Worm (Caenorhabditis elegans) whole organism, L4 larva: ENCODE data around the gene F47B10.6.

ENCODE experiments used
- F10B5.3 ChIP-seq: sonication (generic microtip); optimal IDR thresholded peaks from 2 replicates; lab custom pipeline; 2016; ENCODE audit warnings: mild to moderate bottlenecking, missing genetic modification characterization, missing compliant biosample characterization
- F26F4.8 ChIP-seq: fragments of 200-800 bp; sonication (Bioruptor generic); conservative IDR thresholded peaks from 2 replicates; pipeline ENCODE4 v1.3.6; 2022; ENCODE audit warnings: missing genetic modification characterization, missing compliant biosample characterization
- T20F7.1 ChIP-seq: fragments of 200-800 bp; sonication (Bioruptor generic); optimal IDR thresholded peaks from 2 replicates; lab custom pipeline; 2018; ENCODE audit warnings: mild to moderate bottlenecking, missing genetic modification characterization, missing compliant biosample characterization
- ZK337.2 ChIP-seq: fragments of 200-800 bp; sonication (Bioruptor generic); IDR thresholded peaks from 2 replicates; pipeline ENCODE4 v1.3.6; 2022; ENCODE audit warnings: missing genetic modification reagents, missing genetic modification characterization, missing compliant biosample characterization
- aha-1 ChIP-seq: fragments of 150-350 bp; peaks from one replicate; lab custom pipeline; 2014; ENCODE audit warnings: missing biosample characterization, missing genetic modification characterization
- aly-2 ChIP-seq: sonication (generic microtip); optimal IDR thresholded peaks from 2 replicates; lab custom pipeline; 2018; ENCODE audit warnings: missing biosample characterization, missing genetic modification characterization
- arid-1 ChIP-seq: fragments of 200-800 bp; sonication (Bioruptor generic); conservative IDR thresholded peaks from 2 replicates; pipeline ENCODE4 v1.3.6; 2022; ENCODE audit warnings: missing genetic modification reagents, missing genetic modification characterization, missing compliant biosample characterization
- ces-1 ChIP-seq: fragments of 150-350 bp; sonication (generic microtip); optimal IDR thresholded peaks from 4 replicates; lab custom pipeline; 2014; ENCODE audit warnings: missing biosample characterization, missing genetic modification reagents, missing genetic modification characterization
- ctbp-1 ChIP-seq: fragments of 200-800 bp; sonication (Bioruptor generic); IDR thresholded peaks from 2 replicates; pipeline ENCODE4 v1.3.6; 2022; ENCODE audit warnings: missing genetic modification reagents, missing genetic modification characterization, missing compliant biosample characterization
- dmd-6 ChIP-seq: fragments of 200-800 bp; sonication (Bioruptor generic); IDR thresholded peaks from 2 replicates; pipeline ENCODE4 v1.3.6; 2022; ENCODE audit warnings: missing genetic modification reagents, missing genetic modification characterization, missing compliant biosample characterization
- duxl-1 ChIP-seq: sonication (generic microtip); optimal IDR thresholded peaks from 2 replicates; lab custom pipeline; 2016; ENCODE audit warnings: mild to moderate bottlenecking, missing genetic modification characterization, moderate library complexity, missing compliant biosample characterization; ENCODE audit not compliant: poor library complexity
- dve-1 ChIP-seq: sonication (generic microtip); optimal IDR thresholded peaks from 2 replicates; lab custom pipeline; 2017; ENCODE audit warnings: antibody characterized with exemption, mild to moderate bottlenecking, missing genetic modification characterization, missing compliant biosample characterization; ENCODE audit not compliant: insufficient read depth
- fkh-10 ChIP-seq: fragments of 150-350 bp; optimal IDR thresholded peaks from 2 replicates; lab custom pipeline; 2014; ENCODE audit warnings: missing biosample characterization, missing genetic modification reagents, missing genetic modification characterization
- hif-1 ChIP-seq, 2 experiments: sonication (generic microtip); optimal IDR thresholded peaks; 2 replicates each; lab custom pipeline; 2016 to 2017; ENCODE audit warnings: missing compliant biosample characterization in 2 of 2, missing genetic modification characterization in 2 of 2, missing genetic modification reagents in 2 of 2, missing genotype in 2 of 2, mild to moderate bottlenecking in 1 of 2
- hlh-30 ChIP-seq: sonication (generic microtip); optimal IDR thresholded peaks from 2 replicates; lab custom pipeline; 2017; ENCODE audit warnings: antibody characterized with exemption, mild to moderate bottlenecking, missing genetic modification characterization, missing compliant biosample characterization; ENCODE audit not compliant: insufficient read depth
- lim-7 ChIP-seq: fragments of 200-800 bp; sonication (Bioruptor generic); IDR thresholded peaks from 2 replicates; pipeline ENCODE4 v1.3.6; 2022; ENCODE audit warnings: missing genetic modification characterization, missing compliant biosample characterization
- lin-39 ChIP-seq: fragments of 150-350 bp; optimal IDR thresholded peaks from 2 replicates; lab custom pipeline; 2014; ENCODE audit warnings: missing biosample characterization, missing genetic modification reagents, missing genetic modification characterization
- lir-3 ChIP-seq: sonication (generic microtip); optimal IDR thresholded peaks from 2 replicates; lab custom pipeline; 2016; ENCODE audit warnings: mild to moderate bottlenecking, missing genetic modification characterization, missing compliant biosample characterization
- lsy-2 ChIP-seq, 2 experiments: fragments of 150-350 bp in 1 of 2; sonication (generic microtip) in 1 of 2; optimal IDR thresholded peaks; 2 replicates each; lab custom pipeline; 2014 to 2017; ENCODE audit warnings: missing biosample characterization in 2 of 2, missing genetic modification characterization in 2 of 2
- madf-9 ChIP-seq: fragments of 200-800 bp; sonication (Bioruptor generic); conservative IDR thresholded peaks from 2 replicates; pipeline ENCODE4 v1.3.6; 2022; ENCODE audit warnings: missing genetic modification reagents, missing genetic modification characterization, missing compliant biosample characterization
- mdl-1 ChIP-seq, 2 experiments: fragments of 150-350 bp in 1 of 2; sonication (generic microtip) in 1 of 2; optimal IDR thresholded peaks; 2 replicates each; lab custom pipeline; 2014 to 2017; ENCODE audit warnings: missing biosample characterization in 2 of 2, missing genetic modification characterization in 2 of 2
- nhr-10 ChIP-seq: fragments of 150-350 bp; optimal IDR thresholded peaks from 2 replicates; lab custom pipeline; 2014; ENCODE audit warnings: missing biosample characterization, missing genetic modification characterization
- nhr-11 ChIP-seq: fragments of 150-350 bp; optimal IDR thresholded peaks from 2 replicates; lab custom pipeline; 2014; ENCODE audit warnings: missing biosample characterization, missing genetic modification characterization
- nhr-111 ChIP-seq: fragments of 200-800 bp; sonication (Bioruptor generic); optimal IDR thresholded peaks from 2 replicates; lab custom pipeline; 2018; ENCODE audit warnings: mild to moderate bottlenecking, missing genetic modification characterization, missing compliant biosample characterization
- nhr-28 ChIP-seq: fragments of 150-350 bp; optimal IDR thresholded peaks from 2 replicates; lab custom pipeline; 2014; ENCODE audit warnings: missing biosample characterization, missing genetic modification characterization
- nhr-41 ChIP-seq: fragments of 200-800 bp; sonication (Bioruptor generic); IDR thresholded peaks from 2 replicates; pipeline ENCODE4 v1.3.6; 2022; ENCODE audit warnings: missing genetic modification reagents, missing genetic modification characterization, missing compliant biosample characterization
- nhr-77 ChIP-seq: fragments of 150-350 bp; optimal IDR thresholded peaks from 2 replicates; lab custom pipeline; 2014; ENCODE audit warnings: missing biosample characterization, missing genetic modification characterization
- rbr-2 ChIP-seq: sonication (generic microtip); optimal IDR thresholded peaks from 2 replicates; lab custom pipeline; 2016; ENCODE audit warnings: missing genotype, missing genetic modification characterization, missing compliant biosample characterization
- sdz-12 ChIP-seq: fragments of 200-800 bp; sonication (Bioruptor generic); optimal IDR thresholded peaks from 2 replicates; lab custom pipeline; 2018; ENCODE audit warnings: mild to moderate bottlenecking, missing genetic modification characterization, missing compliant biosample characterization
- set-16 ChIP-seq: fragments of 200-800 bp; sonication (Bioruptor generic); IDR thresholded peaks from 2 replicates; pipeline ENCODE4 v1.3.6; 2022; ENCODE audit warnings: missing genetic modification reagents, missing genetic modification characterization, missing compliant biosample characterization
- tag-97 ChIP-seq: fragments of 200-800 bp; sonication (Bioruptor generic); IDR thresholded peaks from 2 replicates; pipeline ENCODE4 v1.3.6; 2022; ENCODE audit warnings: missing genetic modification characterization, missing compliant biosample characterization
- unc-62 ChIP-seq, 3 experiments: fragments of 150-350 bp in 1 of 3; sonication (generic microtip); optimal IDR thresholded peaks in 2 of 3; peaks in 1 of 3; 1 replicate in 1 of 3; 2 replicates in 2 of 3; lab custom pipeline; 2014 to 2017; ENCODE audit warnings: missing biosample characterization in 3 of 3, missing genetic modification characterization in 3 of 3, missing genetic modification reagents in 3 of 3, missing genotype in 1 of 3
- vab-7 ChIP-seq: fragments of 200-800 bp; sonication (Bioruptor generic); IDR thresholded peaks from 2 replicates; pipeline ENCODE4 v1.3.6; 2022; ENCODE audit warnings: missing genetic modification reagents, missing genetic modification characterization, missing compliant biosample characterization
- zip-2 ChIP-seq: fragments of 150-350 bp; optimal IDR thresholded peaks from 2 replicates; lab custom pipeline; 2014; ENCODE audit warnings: missing biosample characterization, missing genetic modification characterization
- ztf-11 ChIP-seq: fragments of 150-350 bp; optimal IDR thresholded peaks from 2 replicates; lab custom pipeline; 2014; ENCODE audit warnings: missing biosample characterization, missing genetic modification characterization

The F47B10.6 gene

ce11 chrX:10888201-10888600 lies at the start of gene F47B10.6:
Gene F47B10.6 (plus strand): TSS chrX:10888501.
- no peak for TF ChIP-seq nhr-41 (GFP tag; lab: Robert Waterston, UW)
- no peak for TF ChIP-seq rbr-2 (tag; lab: Kevin White, UChicago)
- no peak for TF ChIP-seq aly-2 (tag; lab: Kevin White, UChicago)
- no peak for TF ChIP-seq vab-7 (GFP tag; lab: Robert Waterston, UW)
- no peak for TF ChIP-seq zip-2
- no peak for TF ChIP-seq unc-62 (GFP tag; optimal IDR thresholded peaks at IDR 0.05 in 1 of 2; lab: Kevin White, UChicago)
- TF ChIP-seq unc-62 (tag; optimal IDR thresholded peaks at IDR 0.05; lab: Kevin White, UChicago): no peak
- TF ChIP-seq nhr-11: no peak

- TF ChIP-seq fkh-10 (GFP tag; lab: Kevin White, UChicago): no peak
- TF ChIP-seq duxl-1 (tag; lab: Kevin White, UChicago): no peak
- no peak for TF ChIP-seq vab-7 (GFP tag; lab: Robert Waterston, UW)
- TF ChIP-seq dve-1: no peak
- TF ChIP-seq lsy-2 (tag; optimal IDR thresholded peaks at IDR 0.05; lab: Kevin White, UChicago): no peak
Measured at ce11 chrX:10838550-10838949, 49.8 kb upstream of the F47B10.6 start, which contains the start of gene plc-1. Gene plc-1 (minus strand): TSS chrX:10838650.

- TF ChIP-seq mdl-1 (tag; optimal IDR thresholded peaks at IDR 0.05; lab: Kevin White, UChicago) (no peak), F26F4.8 (GFP tag; lab: Robert Waterston, UW) (no peak), madf-9 (no peak), nhr-111 (GFP tag; lab: Kevin White, UChicago) (no peak), ces-1 (GFP tag; lab: Kevin White, UChicago) (no peak), dmd-6 (no peak), nhr-10 (tag; lab: Kevin White, UChicago) (no peak), nhr-77 (tag; lab: Kevin White, UChicago) (no peak), arid-1 (GFP tag; lab: Robert Waterston, UW) (no peak), ztf-11 (no peak), lim-7 (no peak), lin-39 (tag; lab: Kevin White, UChicago) (no peak), lir-3 (tag; lab: Kevin White, UChicago) (no peak), F10B5.3 (no peak), aha-1 (tag; lab: Kevin White, UChicago) (no peak), ZK337.2 (no peak), nhr-28 (tag; lab: Kevin White, UChicago) (no peak), T20F7.1 (GFP tag; lab: Kevin White, UChicago) (no peak)
Measured at ce11 chrX:10844137-10844536, 44.2 kb upstream of the F47B10.6 start.

ce11 chrX:10844602-10845354 lies 43.5 kb upstream of the F47B10.6 start, which contains the start of gene C05A9.2:
Gene C05A9.2 (minus strand): TSS chrX:10844674.
- TF ChIP-seq tag-97 (GFP tag; lab: Robert Waterston, UW) (0 out of 2 replicates have a peak, but pooled peaks have one; percentile 71), hlh-30 (no peak), unc-62 (GFP tag; optimal IDR thresholded peaks at IDR 0.05 in 1 of 2; lab: Kevin White, UChicago) (peak in 1 of 2 experiments; percentile 96), unc-62 (tag; optimal IDR thresholded peaks at IDR 0.05; lab: Kevin White, UChicago) (no peak), sdz-12 (no peak), ctbp-1 (GFP tag; lab: Robert Waterston, UW) (no peak), hif-1 (tag; optimal IDR thresholded peaks at IDR 0.05; lab: Kevin White, UChicago) (no peak), ZK337.2 (no peak), set-16 (GFP tag; lab: Robert Waterston, UW) (no peak; the same call in 1 of the 2 replicates)
